Fruit fly (Drosophila melanogaster) whole organism, embryonic: ENCODE results near the gene IleRS-m.

ENCODE experiments used
- Atf-2 ChIP-seq: fragments of 200-800 bp; sonication (Bioruptor generic); optimal IDR thresholded peaks from 2 replicates; lab custom pipeline; 2016; ENCODE audit warnings: missing biosample characterization, missing genetic modification characterization
- Atf6 ChIP-seq: fragments of 200-800 bp; sonication (Bioruptor generic); IDR thresholded peaks from 2 replicates; pipeline ENCODE4 v1.3.6; 2022; ENCODE audit warnings: missing biosample characterization, missing genetic modification characterization
- BEAF-32 ChIP-seq: fragments of 200-800 bp; sonication (Bioruptor generic); optimal IDR thresholded peaks from 3 replicates; lab custom pipeline; 2017; ENCODE audit warnings: missing biosample characterization, missing genetic modification characterization, mild to moderate bottlenecking, moderate library complexity, missing genetic modification reagents
- C15 ChIP-seq: fragments of 200-800 bp; sonication (Bioruptor generic); IDR thresholded peaks from 3 replicates; pipeline ENCODE4 v1.3.6; 2022; ENCODE audit warnings: missing biosample characterization, missing genetic modification characterization
- CG10431 ChIP-seq: fragments of 200-800 bp; sonication (Bioruptor generic); optimal IDR thresholded peaks from 3 replicates; lab custom pipeline; 2018; ENCODE audit warnings: missing biosample characterization, mild to moderate bottlenecking, missing genetic modification characterization
- CG12391 ChIP-seq: fragments of 200-800 bp; sonication (Bioruptor generic); optimal IDR thresholded peaks from 3 replicates; lab custom pipeline; 2018; ENCODE audit warnings: missing biosample characterization, mild to moderate bottlenecking, missing genetic modification characterization, moderate library complexity
- CG14441 ChIP-seq: fragments of 200-800 bp; sonication (Bioruptor generic); IDR thresholded peaks from 2 replicates; pipeline ENCODE4 v1.3.6; 2022; ENCODE audit warnings: missing biosample characterization, missing genetic modification characterization
- CG14710 ChIP-seq: fragments of 200-800 bp; sonication (Bioruptor generic); optimal IDR thresholded peaks from 3 replicates; lab custom pipeline; 2019; ENCODE audit warnings: missing biosample characterization, mild to moderate bottlenecking, missing genetic modification characterization, moderate library complexity
- CG17186 ChIP-seq: fragments of 200-800 bp; sonication (Bioruptor generic); optimal IDR thresholded peaks from 3 replicates; lab custom pipeline; 2017; ENCODE audit warnings: missing biosample characterization, missing genetic modification reagents, missing genetic modification characterization
- CG17359 ChIP-seq: fragments of 200-800 bp; sonication (Bioruptor generic); optimal IDR thresholded peaks from 3 replicates; lab custom pipeline; 2018; ENCODE audit warnings: missing biosample characterization, mild to moderate bottlenecking, missing genetic modification characterization, moderate library complexity
- CG17912 ChIP-seq: fragments of 200-800 bp; sonication (Bioruptor generic); optimal IDR thresholded peaks from 2 replicates; lab custom pipeline; 2018; ENCODE audit warnings: missing biosample characterization, mild to moderate bottlenecking, missing genetic modification characterization
- CG1832 ChIP-seq: fragments of 200-800 bp; sonication (Bioruptor generic); optimal IDR thresholded peaks from 2 replicates; lab custom pipeline; 2017; ENCODE audit warnings: missing biosample characterization, mild to moderate bottlenecking, missing genetic modification characterization, inconsistent platforms
- CG2199 ChIP-seq: fragments of 200-800 bp; sonication (Bioruptor generic); IDR thresholded peaks from 3 replicates; pipeline ENCODE4 v1.3.6; 2022; ENCODE audit warnings: missing biosample characterization, missing genetic modification characterization
- CG2889 ChIP-seq: fragments of 200-800 bp; sonication (Bioruptor generic); IDR thresholded peaks from 3 replicates; pipeline ENCODE4 v1.3.6; 2022; ENCODE audit warnings: missing biosample characterization, missing genetic modification characterization
- CG32532 ChIP-seq: fragments of 200-800 bp; sonication (Bioruptor generic); IDR thresholded peaks from 2 replicates; pipeline ENCODE4 v1.3.6; 2022; ENCODE audit warnings: missing biosample characterization, missing genetic modification characterization
- CG33557 ChIP-seq: fragments of 200-800 bp; sonication (Bioruptor generic); optimal IDR thresholded peaks from 2 replicates; lab custom pipeline; 2019; ENCODE audit warnings: missing biosample characterization, mild to moderate bottlenecking, missing genetic modification characterization, moderate library complexity
- CG6689 ChIP-seq: fragments of 200-800 bp; sonication (Bioruptor generic); IDR thresholded peaks from 2 replicates; pipeline ENCODE4 v1.3.6; 2022; ENCODE audit warnings: missing biosample characterization, missing genetic modification characterization
- CG7745 ChIP-seq: fragments of 200-800 bp; sonication (Bioruptor generic); optimal IDR thresholded peaks from 2 replicates; lab custom pipeline; 2018; ENCODE audit warnings: missing biosample characterization, mild to moderate bottlenecking, missing genetic modification characterization, moderate library complexity
- CG7786 ChIP-seq: fragments of 200-800 bp; sonication (Bioruptor generic); optimal IDR thresholded peaks from 2 replicates; lab custom pipeline; 2016; ENCODE audit warnings: missing biosample characterization, missing genetic modification characterization
- CG7839 ChIP-seq: fragments of 200-800 bp; sonication (Bioruptor generic); optimal IDR thresholded peaks from 3 replicates; lab custom pipeline; 2018; ENCODE audit warnings: missing biosample characterization, mild to moderate bottlenecking, missing genetic modification characterization, moderate library complexity
- CG8944 ChIP-seq: fragments of 200-800 bp; sonication (Bioruptor generic); optimal IDR thresholded peaks from 3 replicates; lab custom pipeline; 2016; ENCODE audit warnings: missing biosample characterization, missing genetic modification characterization
- CG9437 ChIP-seq: fragments of 200-800 bp; sonication (Bioruptor generic); optimal IDR thresholded peaks from 2 replicates; lab custom pipeline; 2018; ENCODE audit warnings: missing biosample characterization, mild to moderate bottlenecking, missing genetic modification characterization
- CG9876 ChIP-seq: fragments of 200-800 bp; sonication (Bioruptor generic); optimal IDR thresholded peaks from 2 replicates; lab custom pipeline; 2016; ENCODE audit warnings: missing biosample characterization, missing genetic modification characterization
- CrebB ChIP-seq: fragments of 200-800 bp; sonication (Bioruptor generic); optimal IDR thresholded peaks from 3 replicates; lab custom pipeline; 2018; ENCODE audit warnings: missing biosample characterization, mild to moderate bottlenecking, missing genetic modification characterization
- Dek ChIP-seq: fragments of 200-800 bp; sonication (Bioruptor generic); optimal IDR thresholded peaks from 3 replicates; lab custom pipeline; 2019; ENCODE audit warnings: missing biosample characterization, mild to moderate bottlenecking, missing genetic modification characterization, moderate library complexity
- Dfd ChIP-seq, 2 experiments: fragments of >200 bp; optimal IDR thresholded peaks; 2 replicates each; lab custom pipeline; 2017; ENCODE audit warnings: missing biosample characterization in 2 of 2, missing genetic modification characterization in 2 of 2
- Nf-YB ChIP-seq: fragments of 200-800 bp; sonication (Bioruptor generic); optimal IDR thresholded peaks from 3 replicates; lab custom pipeline; 2019; ENCODE audit warnings: missing biosample characterization, mild to moderate bottlenecking, missing genetic modification characterization, moderate library complexity
- Ptx1 ChIP-seq: fragments of 200-800 bp; sonication (Bioruptor generic); IDR thresholded peaks from 2 replicates; pipeline ENCODE4 v1.3.6; 2022; ENCODE audit warnings: missing biosample characterization, missing genetic modification characterization
- Rx ChIP-seq: fragments of 200-800 bp; sonication (Bioruptor generic); IDR thresholded peaks from 2 replicates; pipeline ENCODE4 v1.3.6; 2022; ENCODE audit warnings: missing biosample characterization, missing genetic modification characterization
- Sry-δ ChIP-seq: fragments of 200-800 bp; sonication (Bioruptor generic); optimal IDR thresholded peaks from 2 replicates; lab custom pipeline; 2016; ENCODE audit warnings: missing biosample characterization, missing genetic modification characterization
- Stat92E ChIP-seq, 3 experiments: fragments of >200 bp in 2 of 3; fragments of 200-800 bp in 1 of 3; sonication (Bioruptor generic) in 1 of 3; optimal IDR thresholded peaks; 2 replicates each; lab custom pipeline; 2017 to 2019; ENCODE audit warnings: missing biosample characterization in 3 of 3, missing genetic modification characterization in 3 of 3, mild to moderate bottlenecking in 1 of 3, moderate library complexity in 1 of 3
- Usf ChIP-seq: fragments of 200-800 bp; sonication (Bioruptor generic); optimal IDR thresholded peaks from 2 replicates; lab custom pipeline; 2017; ENCODE audit warnings: missing genotype, missing biosample characterization, missing genetic modification characterization
- aop ChIP-seq: fragments of 200-800 bp; sonication (Bioruptor generic); IDR thresholded peaks from 2 replicates; pipeline ENCODE4 v1.3.6; 2022; ENCODE audit warnings: missing biosample characterization, missing genetic modification characterization
- chm ChIP-seq: fragments of 200-800 bp; sonication (Bioruptor generic); IDR thresholded peaks from 2 replicates; pipeline ENCODE4 v1.3.6; 2022; ENCODE audit warnings: missing biosample characterization, missing genetic modification characterization
- fd3F ChIP-seq: fragments of 200-800 bp; sonication (Bioruptor generic); optimal IDR thresholded peaks from 2 replicates; lab custom pipeline; 2018; ENCODE audit warnings: missing biosample characterization, mild to moderate bottlenecking, missing genetic modification characterization, moderate library complexity
- gce ChIP-seq: fragments of 200-800 bp; sonication (Bioruptor generic); IDR thresholded peaks from 3 replicates; pipeline ENCODE4 v1.3.6; 2022; ENCODE audit warnings: missing biosample characterization, missing genetic modification characterization
- gcm ChIP-seq: fragments of 200-800 bp; sonication (Bioruptor generic); optimal IDR thresholded peaks from 2 replicates; lab custom pipeline; 2019; ENCODE audit warnings: missing biosample characterization, mild to moderate bottlenecking, missing genetic modification characterization, moderate library complexity
- h ChIP-seq: fragments of >200 bp; optimal IDR thresholded peaks from 2 replicates; lab custom pipeline; 2017
- klu ChIP-seq: fragments of 200-800 bp; sonication (Bioruptor generic); IDR thresholded peaks from 2 replicates; pipeline ENCODE4 v1.3.6; 2022; ENCODE audit warnings: missing biosample characterization, missing genetic modification characterization
- kni ChIP-seq: fragments of 200-800 bp; sonication (Bioruptor generic); optimal IDR thresholded peaks from 3 replicates; lab custom pipeline; 2017; ENCODE audit warnings: mild to moderate bottlenecking, missing biosample characterization, missing genetic modification reagents, missing genetic modification characterization
- maf-S ChIP-seq: fragments of 200-800 bp; sonication (Bioruptor generic); optimal IDR thresholded peaks from 2 replicates; lab custom pipeline; 2016; ENCODE audit warnings: missing biosample characterization, missing genetic modification characterization
- odd ChIP-seq: fragments of 200-800 bp; sonication (Bioruptor generic); optimal IDR thresholded peaks from 2 replicates; lab custom pipeline; 2017; ENCODE audit warnings: missing biosample characterization, mild to moderate bottlenecking, missing genetic modification characterization
- phol ChIP-seq: fragments of 200-800 bp; sonication (Bioruptor generic); optimal IDR thresholded peaks from 3 replicates; lab custom pipeline; 2018; ENCODE audit warnings: missing biosample characterization, mild to moderate bottlenecking, missing genetic modification characterization, moderate library complexity
- repo ChIP-seq: fragments of 200-800 bp; sonication (Bioruptor generic); optimal IDR thresholded peaks from 2 replicates; lab custom pipeline; 2016; ENCODE audit warnings: missing biosample characterization, missing genetic modification characterization
- salm ChIP-seq: fragments of 200-800 bp; sonication (Bioruptor generic); optimal IDR thresholded peaks from 2 replicates; lab custom pipeline; 2018; ENCODE audit warnings: missing biosample characterization, mild to moderate bottlenecking, missing genetic modification characterization
- seq ChIP-seq: fragments of 200-800 bp; sonication (Bioruptor generic); IDR thresholded peaks from 2 replicates; pipeline ENCODE4 v1.3.6; 2022; ENCODE audit warnings: missing biosample characterization, missing genetic modification characterization
- toy ChIP-seq: fragments of 200-800 bp; sonication (Bioruptor generic); IDR thresholded peaks from 2 replicates; pipeline ENCODE4 v1.3.6; 2022; ENCODE audit warnings: missing biosample characterization, missing genetic modification characterization
- trem ChIP-seq: fragments of 200-800 bp; optimal IDR thresholded peaks from 3 replicates; lab custom pipeline; 2019; ENCODE audit warnings: missing biosample characterization, mild to moderate bottlenecking, missing genetic modification characterization, moderate library complexity
- tup ChIP-seq: fragments of 200-800 bp; sonication (Bioruptor generic); optimal IDR thresholded peaks from 2 replicates; lab custom pipeline; 2016; ENCODE audit warnings: missing biosample characterization, mild to moderate bottlenecking, missing genetic modification characterization, moderate library complexity
- zen2 ChIP-seq: fragments of 200-800 bp; sonication (Bioruptor generic); IDR thresholded peaks from 3 replicates; pipeline ENCODE4 v1.3.6; 2022; ENCODE audit warnings: missing biosample characterization, missing genetic modification characterization; ENCODE audit not compliant: partially characterized antibody
- zfh1 ChIP-seq: fragments of 200-800 bp; sonication (Bioruptor generic); IDR thresholded peaks from 3 replicates; pipeline ENCODE4 v1.3.6; 2022; ENCODE audit warnings: missing biosample characterization, missing genetic modification characterization

The IleRS-m gene

dm6 chr3L:16105528-16105927 lies 5.4 kb downstream of the IleRS-m start, which contains the start of the genes IntS9 and CG43295 (continued):
- TF ChIP-seq aop (GFP tag; lab: Robert Waterston, UW) = no peak
- no peak for TF ChIP-seq CG10431 (GFP tag; lab: Kevin White, UChicago)
- peak; percentile 86 for TF ChIP-seq CG32532
- TF ChIP-seq Sry-δ (GFP tag; lab: Kevin White, UChicago) = peak; percentile 61
- no peak for TF ChIP-seq CG7839 (tag; lab: Kevin White, UChicago)
- peak; percentile 88 for TF ChIP-seq CG6689 (GFP tag; lab: Robert Waterston, UW)
- TF ChIP-seq phol = peak; percentile 84
- peak; percentile 74; the same call in 2 of the 3 replicates for TF ChIP-seq CG2199 (GFP tag; lab: Robert Waterston, UW)
- peak; percentile 58 for TF ChIP-seq fd3F
- peak; percentile 91 for TF ChIP-seq chm (GFP tag; lab: Robert Waterston, UW)
- peak; percentile 82 for TF ChIP-seq Atf-2 (GFP tag; lab: Kevin White, UChicago)
- peak; percentile 69 for TF ChIP-seq tup (GFP tag; lab: Kevin White, UChicago)
- TF ChIP-seq CG9437 = peak; percentile 42
- peak; percentile 73 for TF ChIP-seq CG17359
- TF ChIP-seq h (lab: Kevin White, UChicago) = no peak
- peak; percentile 54 for TF ChIP-seq CG17186
- no peak for TF ChIP-seq zen2 (GFP tag; lab: Robert Waterston, UW)
- TF ChIP-seq CG17912 (GFP tag; lab: Kevin White, UChicago) = peak; percentile 16
- peak; percentile 82 for TF ChIP-seq Atf6 (GFP tag; lab: Robert Waterston, UW)
- TF ChIP-seq CG12391 (tag; lab: Kevin White, UChicago) = peak; percentile 87
- TF ChIP-seq kni (GFP tag; lab: Kevin White, UChicago) = no peak
- peak; percentile 68 for TF ChIP-seq CG9876 (GFP tag; lab: Kevin White, UChicago)
- TF ChIP-seq CG14710 (tag; lab: Kevin White, UChicago) = peak; percentile 83
- TF ChIP-seq BEAF-32 (GFP tag; lab: Kevin White, UChicago) = peak; percentile 25
- TF ChIP-seq C15 (GFP tag; lab: Robert Waterston, UW) = peak; percentile 38; the same call in 1 of the 3 replicates
- TF ChIP-seq Usf (GFP tag; lab: Kevin White, UChicago) = peak; percentile 64
- TF ChIP-seq klu (GFP tag; lab: Robert Waterston, UW) = no peak; the same call in 1 of the 2 replicates
- peak; percentile 80 for TF ChIP-seq repo (GFP tag; lab: Kevin White, UChicago)
- peak; percentile 86 for TF ChIP-seq CG8944
- no peak for TF ChIP-seq Nf-YB (GFP tag; lab: Kevin White, UChicago)
- peak; percentile 63 for TF ChIP-seq CG33557 (GFP tag; lab: Kevin White, UChicago)
- no peak for TF ChIP-seq Stat92E (GFP tag; optimal IDR thresholded peaks at IDR 0.05; lab: Kevin White, UChicago)
- peak; percentile 79 for TF ChIP-seq seq (GFP tag; lab: Robert Waterston, UW)
- TF ChIP-seq Dfd (GFP tag; optimal IDR thresholded peaks at IDR 0.05; lab: Kevin White, UChicago) = no peak
- TF ChIP-seq CrebB (tag; lab: Kevin White, UChicago) = peak; percentile 64
- peak; percentile 82 for TF ChIP-seq Rx (GFP tag; lab: Robert Waterston, UW)
- no peak for TF ChIP-seq CG7745 (tag; lab: Kevin White, UChicago)
- peak; percentile 83 for TF ChIP-seq maf-S (GFP tag; lab: Kevin White, UChicago)
- TF ChIP-seq toy (GFP tag; lab: Robert Waterston, UW) = no peak
- peak; percentile 89 for TF ChIP-seq CG14441 (GFP tag; lab: Robert Waterston, UW)
- peak; percentile 83 for TF ChIP-seq gce
- TF ChIP-seq Dek (tag; lab: Kevin White, UChicago) = peak; percentile 34
- TF ChIP-seq CG1832 (GFP tag; lab: Kevin White, UChicago) = no peak
- peak; percentile 90 for TF ChIP-seq zfh1 (GFP tag; lab: Robert Waterston, UW)
- TF ChIP-seq gcm (GFP tag; lab: Kevin White, UChicago) = no peak
- no peak for TF ChIP-seq odd (GFP tag; lab: Kevin White, UChicago)
- TF ChIP-seq trem = peak; percentile 83
- peak; percentile 67; the same call in 2 of the 3 replicates for TF ChIP-seq CG2889
- peak; percentile 88 for TF ChIP-seq Ptx1 (GFP tag; lab: Robert Waterston, UW)
- no peak for TF ChIP-seq salm
- peak; percentile 85 for TF ChIP-seq CG7786 (GFP tag; lab: Kevin White, UChicago)
